Fruit fly (Drosophila melanogaster): Measurements from ENCODE around the gene CG8159.

CG8159 gene

dm6 chr3R:8718356-8718755 is 8.3 kb upstream of the CG8159 start, which contains the start of gene Cks85A:
Cks85A (minus strand) TSS chr3R:8718456.
- no peak for TF ChIP-seq CG3032 (tag; optimal IDR thresholded peaks at IDR 0.05)
- TF ChIP-seq CG6163 (GFP tag; IDR thresholded peaks at IDR 0.05): 0 out of 3 replicates have a peak, but pooled peaks have one; percentile 22

dm6 chr3R:8718898-8719297 is 7.8 kb upstream of the CG8159 start, which contains the start of gene CG11760:
CG11760 (plus strand) TSS chr3R:8719198.
- TF ChIP-seq Ets21C (GFP tag; optimal IDR thresholded peaks at IDR 0.05): no peak
- TF ChIP-seq svp (GFP tag): no peak

- TF ChIP-seq CG34406 (GFP tag; optimal IDR thresholded peaks at IDR 0.05): no peak
Observed at dm6 chr3R:8721071-8721470, 5.6 kb upstream of the CG8159 start, which contains the start of gene CG8136. CG8136 (plus strand) TSS chr3R:8721371.

dm6 chr3R:8722962-8723548 is 3.6 kb upstream of the CG8159 start, which contains the start of gene nom:
nom (plus strand) TSS chr3R:8723174.
- TF ChIP-seq Blimp-1 (GFP tag; optimal IDR thresholded peaks at IDR 0.05): no peak
- TF ChIP-seq CG10631 (GFP tag; optimal IDR thresholded peaks at IDR 0.05): no peak
- TF ChIP-seq CG6792 (GFP tag; optimal IDR thresholded peaks at IDR 0.05): no peak
- no peak for TF ChIP-seq spab (GFP tag; optimal IDR thresholded peaks at IDR 0.05)
- no peak for TF ChIP-seq esn (GFP tag; optimal IDR thresholded peaks at IDR 0.05)
- TF ChIP-seq Ets96B (tag; optimal IDR thresholded peaks at IDR 0.05): no peak

dm6 chr3R:8725179-8725578 is 1.5 kb upstream of the CG8159 start, which contains the start of gene ouib:
ouib (plus strand) TSS chr3R:8725479.
- TF ChIP-seq CG11762 (GFP tag; optimal IDR thresholded peaks at IDR 0.05; ENCODE audit: insufficient read depth) (no peak), net (GFP tag; optimal IDR thresholded peaks at IDR 0.05) (no peak), acj6 (GFP tag; optimal IDR thresholded peaks at IDR 0.05) (no peak), Ets96B (tag; optimal IDR thresholded peaks at IDR 0.05) (no peak), achi (GFP tag; optimal IDR thresholded peaks at IDR 0.05) (no peak), Sox15 (GFP tag; optimal IDR thresholded peaks at IDR 0.05) (no peak), CG16779 (tag; optimal IDR thresholded peaks at IDR 0.05) (no peak), CG10669 (GFP tag; optimal IDR thresholded peaks at IDR 0.05) (no peak)

dm6 chr3R:8729542-8729941 is 2.9 kb downstream of the CG8159 start, which contains the start of gene ranshi:
ranshi (minus strand) TSS chr3R:8729693.
- TF ChIP-seq Sox14 (GFP tag; optimal IDR thresholded peaks at IDR 0.05) (no peak), CG8632 (GFP tag; optimal IDR thresholded peaks at IDR 0.05) (no peak), acj6 (GFP tag; optimal IDR thresholded peaks at IDR 0.05) (no peak), CG15336 (GFP tag; IDR thresholded peaks at IDR 0.05) (no peak), Hr4 (GFP tag; optimal IDR thresholded peaks at IDR 0.05) (no peak), CG10631 (GFP tag; optimal IDR thresholded peaks at IDR 0.05) (no peak), Lpt (GFP tag; optimal IDR thresholded peaks at IDR 0.05) (no peak), CG8119 (GFP tag; IDR thresholded peaks at IDR 0.05) (no peak), CG6854 (GFP tag; optimal IDR thresholded peaks at IDR 0.05) (no peak), CG4318 (GFP tag; optimal IDR thresholded peaks at IDR 0.05) (no peak), CG7368 (GFP tag; optimal IDR thresholded peaks at IDR 0.05) (no peak), CG6792 (GFP tag; optimal IDR thresholded peaks at IDR 0.05) (no peak), CG11294 (GFP tag; IDR thresholded peaks at IDR 0.05) (no peak)

- TF ChIP-seq dsx (GFP tag; optimal IDR thresholded peaks at IDR 0.05; ENCODE audit: poor library complexity, severe bottlenecking): peak; percentile 83
- no peak; the same call in 1 of the 3 replicates for TF ChIP-seq CG8119 (GFP tag; IDR thresholded peaks at IDR 0.05)
- peak; percentile 89 for TF ChIP-seq OdsH (GFP tag; optimal IDR thresholded peaks at IDR 0.05)
- TF ChIP-seq Eip93F (GFP tag; optimal IDR thresholded peaks at IDR 0.05): peak; percentile 44
- TF ChIP-seq salr (GFP tag; optimal IDR thresholded peaks at IDR 0.05): peak in 1 of 2 experiments; percentile 43
- no peak for TF ChIP-seq fd85E (GFP tag; optimal IDR thresholded peaks at IDR 0.05)
- peak; percentile 81 for TF ChIP-seq lz (GFP tag; optimal IDR thresholded peaks at IDR 0.05)
- peak; percentile 67 for TF ChIP-seq fkh (GFP tag; optimal IDR thresholded peaks at IDR 0.05)
- TF ChIP-seq Gug (GFP tag; IDR thresholded peaks at IDR 0.05): 0 out of 2 replicates have a peak, but pooled peaks have one; percentile 30
- TF ChIP-seq CG8632 (GFP tag; optimal IDR thresholded peaks at IDR 0.05): peak; percentile 91
- peak; percentile 91 for TF ChIP-seq CG3032 (tag; optimal IDR thresholded peaks at IDR 0.05)
- peak; percentile 69 for TF ChIP-seq CG15336 (GFP tag; IDR thresholded peaks at IDR 0.05)
- TF ChIP-seq cyc (GFP tag; optimal IDR thresholded peaks at IDR 0.05): peak; percentile 72
- peak; percentile 86 for TF ChIP-seq CG3919 (GFP tag; optimal IDR thresholded peaks at IDR 0.05)
- TF ChIP-seq Hr39 (GFP tag; optimal IDR thresholded peaks at IDR 0.05): peak; percentile 77
Observed at dm6 chr3R:8731597-8732263, 5.1 kb downstream of the CG8159 start, which contains the start of the genes M1BP and CG8202. M1BP (minus strand) TSS chr3R:8731698. CG8202 (plus strand) TSS chr3R:8732091.
